Fruit fly (Drosophila melanogaster) whole organism, prepupa: ENCODE measurements around the gene CG14829.

Experiments used
- Blimp-1 ChIP-seq: fragments of 200-800 bp; sonication (Bioruptor generic); optimal IDR thresholded peaks from 3 replicates; lab custom pipeline; 2017; ENCODE audit warnings: missing biosample characterization, missing genetic modification characterization, mild to moderate bottlenecking, moderate library complexity, missing genetic modification reagents
- CG10631 ChIP-seq: fragments of 200-800 bp; sonication (Bioruptor generic); optimal IDR thresholded peaks from 2 replicates; lab custom pipeline; 2016; ENCODE audit warnings: missing biosample characterization, missing genetic modification characterization
- CG10669 ChIP-seq: fragments of 200-800 bp; sonication (Bioruptor generic); optimal IDR thresholded peaks from 3 replicates; lab custom pipeline; 2018; ENCODE audit warnings: missing biosample characterization, mild to moderate bottlenecking, missing genetic modification characterization, moderate library complexity
- CG11294 ChIP-seq: fragments of 200-800 bp; sonication (Bioruptor generic); IDR thresholded peaks from 2 replicates; pipeline ENCODE4 v1.3.6; 2022; ENCODE audit warnings: missing biosample characterization, missing genetic modification characterization
- CG15336 ChIP-seq: fragments of 200-800 bp; sonication (Bioruptor generic); IDR thresholded peaks from 2 replicates; pipeline ENCODE4 v1.3.6; 2022; ENCODE audit warnings: missing biosample characterization, missing genetic modification characterization
- CG1621 ChIP-seq: fragments of 200-800 bp; sonication (Bioruptor generic); optimal IDR thresholded peaks from 3 replicates; lab custom pipeline; 2018; ENCODE audit warnings: missing biosample characterization, mild to moderate bottlenecking, missing genetic modification characterization
- CG16779 ChIP-seq: fragments of 200-800 bp; sonication (Bioruptor generic); optimal IDR thresholded peaks from 3 replicates; lab custom pipeline; 2017; ENCODE audit warnings: missing biosample characterization, mild to moderate bottlenecking, missing genetic modification characterization
- CG3032 ChIP-seq: fragments of 200-800 bp; optimal IDR thresholded peaks from 2 replicates; lab custom pipeline; 2019; ENCODE audit warnings: missing biosample characterization, mild to moderate bottlenecking, missing genetic modification characterization, moderate library complexity
- CG31627 ChIP-seq: fragments of 200-800 bp; sonication (Bioruptor generic); optimal IDR thresholded peaks from 3 replicates; lab custom pipeline; 2016; ENCODE audit warnings: missing biosample characterization, missing genetic modification characterization
- CG32006 ChIP-seq: fragments of 200-800 bp; sonication (Bioruptor generic); optimal IDR thresholded peaks from 3 replicates; lab custom pipeline; 2017; ENCODE audit warnings: missing biosample characterization, mild to moderate bottlenecking, missing genetic modification characterization
- CG34406 ChIP-seq: fragments of 200-800 bp; sonication (Bioruptor generic); optimal IDR thresholded peaks from 3 replicates; lab custom pipeline; 2016; ENCODE audit warnings: missing biosample characterization, missing genetic modification characterization
- CG4318 ChIP-seq: fragments of 200-800 bp; sonication (Bioruptor generic); optimal IDR thresholded peaks from 3 replicates; lab custom pipeline; 2017; ENCODE audit warnings: missing biosample characterization, mild to moderate bottlenecking, missing genetic modification characterization
- CG6792 ChIP-seq: fragments of 200-800 bp; sonication (Bioruptor generic); optimal IDR thresholded peaks from 3 replicates; lab custom pipeline; 2016; ENCODE audit warnings: missing biosample characterization, missing genetic modification characterization
- CG6808 ChIP-seq: fragments of 200-800 bp; sonication (Bioruptor generic); optimal IDR thresholded peaks from 3 replicates; lab custom pipeline; 2017; ENCODE audit warnings: missing biosample characterization, missing genetic modification characterization, mild to moderate bottlenecking, moderate library complexity, missing genetic modification reagents
- CG6854 ChIP-seq: fragments of 200-800 bp; sonication (Bioruptor generic); optimal IDR thresholded peaks from 2 replicates; lab custom pipeline; 2017; ENCODE audit warnings: missing biosample characterization, mild to moderate bottlenecking, missing genetic modification characterization
- CG7368 ChIP-seq: fragments of 200-800 bp; sonication (Bioruptor generic); optimal IDR thresholded peaks from 3 replicates; lab custom pipeline; 2016; ENCODE audit warnings: missing biosample characterization, missing genetic modification characterization
- CG8319 ChIP-seq: fragments of 200-800 bp; sonication (Bioruptor generic); optimal IDR thresholded peaks from 3 replicates; lab custom pipeline; 2016; ENCODE audit warnings: missing biosample characterization, missing genetic modification characterization
- CG8632 ChIP-seq: fragments of 200-800 bp; sonication (Bioruptor generic); optimal IDR thresholded peaks from 3 replicates; lab custom pipeline; 2016; ENCODE audit warnings: missing biosample characterization, missing genetic modification characterization
- Eip75B ChIP-seq: fragments of 200-800 bp; sonication (Bioruptor generic); optimal IDR thresholded peaks from 3 replicates; lab custom pipeline; 2016; ENCODE audit warnings: missing biosample characterization, missing genetic modification characterization
- Eip78C ChIP-seq: fragments of 200-800 bp; sonication (Bioruptor generic); peaks from one replicate; lab custom pipeline; 2016; ENCODE audit warnings: missing biosample characterization, missing genetic modification characterization
- Ets21C ChIP-seq: fragments of 200-800 bp; sonication (Bioruptor generic); optimal IDR thresholded peaks from 3 replicates; lab custom pipeline; 2016; ENCODE audit warnings: missing biosample characterization, missing genetic modification characterization
- Gug ChIP-seq: fragments of 200-800 bp; sonication (Bioruptor generic); IDR thresholded peaks from 2 replicates; pipeline ENCODE4 v1.3.6; 2022; ENCODE audit warnings: missing biosample characterization, missing genetic modification characterization
- Hr39 ChIP-seq: fragments of 200-800 bp; sonication (Bioruptor generic); optimal IDR thresholded peaks from 2 replicates; lab custom pipeline; 2016; ENCODE audit warnings: missing biosample characterization, missing genetic modification characterization
- Hr4 ChIP-seq: fragments of 200-800 bp; sonication (Bioruptor generic); optimal IDR thresholded peaks from 3 replicates; lab custom pipeline; 2016; ENCODE audit warnings: missing biosample characterization, missing genetic modification characterization
- Lpt ChIP-seq: fragments of 200-800 bp; sonication (Bioruptor generic); optimal IDR thresholded peaks from 3 replicates; lab custom pipeline; 2016; ENCODE audit warnings: missing biosample characterization, missing genetic modification characterization
- Met ChIP-seq: fragments of 200-800 bp; sonication (Bioruptor generic); optimal IDR thresholded peaks from 3 replicates; lab custom pipeline; 2016; ENCODE audit warnings: missing biosample characterization, missing genetic modification characterization
- OdsH ChIP-seq: fragments of 200-800 bp; sonication (Bioruptor generic); optimal IDR thresholded peaks from 3 replicates; lab custom pipeline; 2016; ENCODE audit warnings: missing biosample characterization, missing genetic modification characterization
- Smox ChIP-seq: fragments of 200-800 bp; sonication (Bioruptor generic); optimal IDR thresholded peaks from 3 replicates; lab custom pipeline; 2016; ENCODE audit warnings: missing biosample characterization, missing genetic modification characterization
- Sox102F ChIP-seq: fragments of 200-800 bp; sonication (Bioruptor generic); optimal IDR thresholded peaks from 2 replicates; lab custom pipeline; 2016; ENCODE audit warnings: missing biosample characterization, mild to moderate bottlenecking, missing genetic modification characterization
- Sox14 ChIP-seq: fragments of 200-800 bp; sonication (Bioruptor generic); optimal IDR thresholded peaks from 3 replicates; lab custom pipeline; 2016; ENCODE audit warnings: missing biosample characterization, missing genetic modification characterization
- Sox15 ChIP-seq: fragments of 200-800 bp; sonication (Bioruptor generic); optimal IDR thresholded peaks from 3 replicates; lab custom pipeline; 2016; ENCODE audit warnings: missing biosample characterization, missing genetic modification characterization
- achi ChIP-seq: fragments of 200-800 bp; sonication (Bioruptor generic); optimal IDR thresholded peaks from 3 replicates; lab custom pipeline; 2016; ENCODE audit warnings: missing biosample characterization, missing genetic modification characterization
- acj6 ChIP-seq: fragments of 200-800 bp; sonication (Bioruptor generic); optimal IDR thresholded peaks from 3 replicates; lab custom pipeline; 2016; ENCODE audit warnings: missing biosample characterization, missing genetic modification characterization
- cyc ChIP-seq: fragments of 200-800 bp; sonication (Bioruptor generic); optimal IDR thresholded peaks from 3 replicates; lab custom pipeline; 2016; ENCODE audit warnings: missing biosample characterization, missing genetic modification characterization
- dac ChIP-seq: fragments of 200-800 bp; sonication (Bioruptor generic); optimal IDR thresholded peaks from 2 replicates; lab custom pipeline; 2017; ENCODE audit warnings: missing biosample characterization, mild to moderate bottlenecking, missing genetic modification characterization
- eg ChIP-seq: fragments of 200-800 bp; sonication (Bioruptor generic); IDR thresholded peaks from 3 replicates; pipeline ENCODE4 v1.3.6; 2022; ENCODE audit warnings: missing biosample characterization, missing genetic modification characterization
- esn ChIP-seq: fragments of 200-800 bp; sonication (Bioruptor generic); optimal IDR thresholded peaks from 2 replicates; lab custom pipeline; 2016; ENCODE audit warnings: missing biosample characterization, mild to moderate bottlenecking, missing genetic modification characterization, moderate library complexity
- fd85E ChIP-seq: fragments of 200-800 bp; sonication (Bioruptor generic); optimal IDR thresholded peaks from 3 replicates; lab custom pipeline; 2016; ENCODE audit warnings: missing biosample characterization, missing genetic modification characterization
- fkh ChIP-seq: fragments of 200-800 bp; sonication (Bioruptor generic); optimal IDR thresholded peaks from 3 replicates; lab custom pipeline; 2017; ENCODE audit warnings: missing biosample characterization, mild to moderate bottlenecking, missing genetic modification characterization, moderate library complexity
- lz ChIP-seq: fragments of 200-800 bp; sonication (Bioruptor generic); optimal IDR thresholded peaks from 3 replicates; lab custom pipeline; 2016; ENCODE audit warnings: missing biosample characterization, missing genetic modification characterization
- net ChIP-seq: fragments of 200-800 bp; sonication (Bioruptor generic); optimal IDR thresholded peaks from 3 replicates; lab custom pipeline; 2016; ENCODE audit warnings: missing biosample characterization, missing genetic modification characterization
- pdm3 ChIP-seq: fragments of 200-800 bp; sonication (Bioruptor generic); optimal IDR thresholded peaks from 3 replicates; lab custom pipeline; 2016; ENCODE audit warnings: missing biosample characterization, missing genetic modification characterization
- salr ChIP-seq, 2 experiments: fragments of 200-800 bp; sonication (Bioruptor generic); optimal IDR thresholded peaks; 3 replicates each; lab custom pipeline; 2016 to 2018; ENCODE audit warnings: missing biosample characterization in 2 of 2, missing genetic modification characterization in 2 of 2, mild to moderate bottlenecking in 1 of 2
- spab ChIP-seq: fragments of 200-800 bp; sonication (Bioruptor generic); optimal IDR thresholded peaks from 2 replicates; lab custom pipeline; 2017; ENCODE audit warnings: missing biosample characterization, mild to moderate bottlenecking, missing genetic modification characterization, missing genetic modification reagents
- ss ChIP-seq, 2 experiments: fragments of 200-800 bp; sonication (Bioruptor generic); optimal IDR thresholded peaks; 2 replicates in 1 of 2; 3 replicates in 1 of 2; lab custom pipeline; 2017 to 2018; ENCODE audit warnings: mild to moderate bottlenecking in 2 of 2, missing biosample characterization in 2 of 2, missing genetic modification characterization in 2 of 2, moderate library complexity in 1 of 2
- topi ChIP-seq: fragments of 200-800 bp; sonication (Bioruptor generic); optimal IDR thresholded peaks from 3 replicates; lab custom pipeline; 2016; ENCODE audit warnings: missing biosample characterization, missing genetic modification characterization

The CG14829 gene

DNA sequence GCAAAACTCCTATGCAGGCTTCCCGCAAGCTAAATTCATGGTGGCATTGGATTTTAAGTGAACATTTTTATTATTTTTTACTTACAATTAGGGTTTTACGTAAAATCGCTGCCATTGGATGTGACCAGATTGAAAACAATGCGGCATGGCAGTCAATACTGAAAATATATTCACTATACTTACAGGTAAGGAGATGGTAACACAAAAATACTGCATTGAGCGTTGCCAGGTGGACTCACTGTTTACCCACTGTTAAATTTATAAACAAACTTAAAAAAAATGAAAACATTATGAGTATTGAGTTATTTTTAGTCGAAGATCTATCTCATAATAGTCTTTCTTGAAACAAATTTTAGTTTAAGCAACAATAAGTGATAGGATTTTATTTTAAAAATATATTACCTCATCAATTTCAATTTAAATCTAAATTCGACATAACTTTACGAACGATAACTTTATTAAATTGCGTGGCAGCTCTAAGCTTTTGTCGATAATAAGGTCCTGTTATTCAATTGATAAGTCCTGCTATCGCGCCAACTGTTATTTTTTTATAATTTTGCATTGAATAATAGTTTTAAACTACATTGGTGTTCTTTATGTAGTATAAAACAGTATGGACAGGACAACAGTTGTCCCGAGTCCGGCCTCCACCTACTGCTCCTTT is 6.0 kb upstream of the CG14829 start, which contains the start of the genes mRpL50 and mei-P22:
mRpL50 (minus strand) TSS at position 159 of the 664 bp plus-strand sequence.
mei-P22 (plus strand) TSS at position 614 of the 664 bp plus-strand sequence.
- peak; percentile 38 for TF ChIP-seq esn (GFP tag; lab: Kevin White, UChicago)
- TF ChIP-seq CG6792 (GFP tag; lab: Kevin White, UChicago), result peak; percentile 7
- peak; percentile 28 for TF ChIP-seq CG31627 (GFP tag; lab: Kevin White, UChicago)
- no peak for TF ChIP-seq Gug (GFP tag; lab: Robert Waterston, UW)
- TF ChIP-seq Sox14, result peak; percentile 15
- peak; percentile 44 for TF ChIP-seq pdm3
- peak; percentile 31 for TF ChIP-seq lz (GFP tag; lab: Kevin White, UChicago)
- peak; percentile 1 for TF ChIP-seq Smox (GFP tag; lab: Kevin White, UChicago)
- TF ChIP-seq Eip75B (GFP tag; lab: Kevin White, UChicago), result peak; percentile 5
- peak; percentile 24 for TF ChIP-seq OdsH (GFP tag; lab: Kevin White, UChicago)
- TF ChIP-seq eg (GFP tag; lab: Robert Waterston, UW), result no peak
- peak; percentile 2 for TF ChIP-seq CG3032
- peak; percentile 4 for TF ChIP-seq acj6
- no peak for TF ChIP-seq CG6854
- TF ChIP-seq CG1621 (tag; lab: Kevin White, UChicago), result no peak
- no peak for TF ChIP-seq CG8319 (GFP tag; lab: Kevin White, UChicago)
- TF ChIP-seq Hr4 (GFP tag; lab: Kevin White, UChicago), result peak; percentile 21
- no peak for TF ChIP-seq CG16779 (tag; lab: Kevin White, UChicago)
- peak; percentile 5 for TF ChIP-seq CG10631
- TF ChIP-seq achi (GFP tag; lab: Kevin White, UChicago), result no peak
- peak; percentile 54 for TF ChIP-seq Eip78C (GFP tag; lab: Kevin White, UChicago)
- peak; percentile 37 for TF ChIP-seq Hr39 (GFP tag; lab: Kevin White, UChicago)
- TF ChIP-seq CG10669 (GFP tag; lab: Kevin White, UChicago), result no peak
- TF ChIP-seq CG8632 (GFP tag; lab: Kevin White, UChicago), result no peak
- TF ChIP-seq fkh (GFP tag; lab: Kevin White, UChicago), result peak; percentile 93
- peak; percentile 11 for TF ChIP-seq Met
- peak; percentile 9 for TF ChIP-seq topi
- TF ChIP-seq, all 60 proteins: peak for 18

DNA sequence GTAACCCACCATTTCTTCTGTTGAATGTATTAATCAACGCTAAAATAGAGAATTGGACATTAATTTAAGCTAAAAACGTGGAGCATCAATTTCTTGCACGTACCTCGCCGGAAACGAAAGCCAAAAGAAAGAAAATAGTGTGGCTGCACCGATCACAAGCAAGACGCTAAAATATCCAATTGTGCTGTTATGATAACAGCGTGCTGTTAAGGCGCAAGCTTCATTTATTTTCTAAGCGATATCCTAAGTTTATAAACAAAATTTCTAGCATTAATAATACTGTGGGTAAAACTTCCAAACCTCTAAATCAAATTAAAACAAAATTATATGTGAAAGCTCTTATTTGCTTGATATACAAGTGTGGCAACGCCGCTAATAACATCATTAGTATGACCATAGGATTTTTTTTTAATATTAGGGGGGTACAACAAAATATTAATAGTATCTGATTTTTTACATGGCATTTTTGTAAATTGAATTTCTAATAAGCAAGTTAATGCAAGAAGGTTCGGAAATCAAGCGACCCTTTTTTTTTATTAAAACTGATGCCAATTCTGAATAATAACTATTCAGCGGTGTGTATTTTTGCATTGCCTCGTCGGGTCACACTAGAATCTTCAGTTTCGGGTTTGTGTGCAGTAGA is 3.4 kb upstream of the CG14829 start, which contains the start of the genes RpL18 and Neos:
RpL18 (minus strand) TSS at position 135 of the 643 bp plus-strand sequence.
Neos (plus strand) TSS at position 412 of the 643 bp plus-strand sequence.
- TF ChIP-seq CG10669 (GFP tag; lab: Kevin White, UChicago) (peak; percentile 55), lz (GFP tag; lab: Kevin White, UChicago) (peak; percentile 68), dac (GFP tag; lab: Kevin White, UChicago) (peak; percentile 27), fkh (GFP tag; lab: Kevin White, UChicago) (peak; percentile 67), CG15336 (GFP tag; lab: Robert Waterston, UW) (peak; percentile 44; the same call in 1 of the 2 replicates), Lpt (GFP tag; lab: Kevin White, UChicago) (no peak), cyc (GFP tag; lab: Kevin White, UChicago) (peak; percentile 56), spab (GFP tag; lab: Kevin White, UChicago) (no peak), Hr4 (GFP tag; lab: Kevin White, UChicago) (peak; percentile 68), CG3032 (peak; percentile 34), esn (GFP tag; lab: Kevin White, UChicago) (peak; percentile 85), CG7368 (GFP tag; lab: Kevin White, UChicago) (peak; percentile 69), CG8319 (GFP tag; lab: Kevin White, UChicago) (no peak), Smox (GFP tag; lab: Kevin White, UChicago) (peak; percentile 61), OdsH (GFP tag; lab: Kevin White, UChicago) (peak; percentile 56), ss (GFP tag; optimal IDR thresholded peaks at IDR 0.05; lab: Kevin White, UChicago) (peak in 1 of 2 experiments; percentile 72), achi (GFP tag; lab: Kevin White, UChicago) (peak; percentile 52), CG32006 (GFP tag; lab: Kevin White, UChicago) (peak; percentile 33), Ets21C (GFP tag; lab: Kevin White, UChicago) (peak; percentile 29), net (peak; percentile 76), CG6808 (GFP tag; lab: Kevin White, UChicago) (no peak), pdm3 (peak; percentile 63), Blimp-1 (GFP tag; lab: Kevin White, UChicago) (peak; percentile 57), Sox15 (GFP tag; lab: Kevin White, UChicago) (peak; percentile 18), acj6 (peak; percentile 65), CG11294 (GFP tag; lab: Robert Waterston, UW) (0 out of 2 replicates have a peak, but pooled peaks have one; percentile 5), CG4318 (GFP tag; lab: Kevin White, UChicago) (no peak), fd85E (peak; percentile 82), Sox14 (peak; percentile 73), CG34406 (GFP tag; lab: Kevin White, UChicago) (peak; percentile 60), Sox102F (GFP tag; lab: Kevin White, UChicago) (peak; percentile 81), Eip75B (GFP tag; lab: Kevin White, UChicago) (peak; percentile 63), salr (GFP tag; optimal IDR thresholded peaks at IDR 0.05; lab: Kevin White, UChicago) (peak in 1 of 2 experiments; percentile 52)
